Worm (Caenorhabditis elegans): ENCODE measurements around the gene msp-50.
"Not testable (repeated sequence)": the region's sequence is repeated elsewhere in the genome, so short reads cannot be mapped to it uniquely, and the experiment has no call there.

Gene msp-50

DNA sequence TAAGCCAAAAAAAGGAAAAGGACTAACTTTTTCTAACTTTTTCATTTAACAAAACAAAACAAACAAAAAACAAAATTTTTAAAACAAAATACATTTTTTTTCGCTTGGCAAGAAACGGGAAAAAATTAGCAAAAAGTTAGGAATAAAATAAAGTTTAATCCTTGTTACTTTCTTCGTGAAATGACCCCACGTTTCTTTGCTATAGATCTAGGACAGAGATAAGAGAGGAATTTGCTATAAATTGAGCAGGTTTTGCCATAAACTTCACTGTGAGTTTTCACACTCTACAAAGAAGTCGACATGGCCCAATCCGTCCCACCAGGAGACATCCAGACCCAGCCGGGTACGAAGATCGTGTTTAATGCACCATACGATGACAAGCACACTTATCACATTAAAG, at the start of gene msp-50:
TSS of gene msp-50 (plus strand) at position 301 of the 400 bp plus-strand sequence.
- TF ChIP-seq nhr-129 (tag; optimal IDR thresholded peaks at IDR 0.05) (no peak), R02D3.7 (tag; optimal IDR thresholded peaks at IDR 0.05) (no peak)

DNA sequence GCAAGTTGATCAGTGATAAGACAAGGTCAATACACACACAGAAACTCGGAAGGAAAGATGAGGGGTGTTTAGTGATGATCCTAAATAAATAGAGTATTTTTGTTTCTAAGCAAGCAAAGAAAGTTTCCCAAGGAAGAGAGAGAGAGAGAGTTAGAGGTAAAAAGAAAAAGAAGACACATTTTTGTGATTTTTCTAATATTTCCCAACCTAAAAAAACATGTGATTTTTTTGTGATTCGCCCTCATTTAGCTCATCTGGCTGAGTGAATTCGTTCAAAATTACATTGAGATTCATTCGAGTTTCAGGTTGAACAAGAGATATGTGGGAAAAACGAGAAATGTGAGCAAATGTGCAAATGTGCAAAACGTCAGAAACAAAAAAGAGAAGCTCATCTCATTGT, 48.8 kb upstream of the msp-50 start, which contains the start of gene srb-16:
TSS of gene srb-16 (minus strand) at position 101 of the 400 bp plus-strand sequence.
- TF ChIP-seq snpc-4 (tag; optimal IDR thresholded peaks at IDR 0.05) = no peak
- no peak for TF ChIP-seq sem-4 (tag; optimal IDR thresholded peaks at IDR 0.05)
- TF ChIP-seq peb-1 (tag; optimal IDR thresholded peaks at IDR 0.05) = no peak
- no peak for TF ChIP-seq lsy-2 (tag; optimal IDR thresholded peaks at IDR 0.05)
- no peak for TF ChIP-seq fos-1 (tag; optimal IDR thresholded peaks at IDR 0.05)
- no peak for TF ChIP-seq dmd-4 (tag; optimal IDR thresholded peaks at IDR 0.05)
- no peak for TF ChIP-seq crh-2 (tag; optimal IDR thresholded peaks at IDR 0.05)
- TF ChIP-seq alr-1 (tag; optimal IDR thresholded peaks at IDR 0.05) = no peak

DNA sequence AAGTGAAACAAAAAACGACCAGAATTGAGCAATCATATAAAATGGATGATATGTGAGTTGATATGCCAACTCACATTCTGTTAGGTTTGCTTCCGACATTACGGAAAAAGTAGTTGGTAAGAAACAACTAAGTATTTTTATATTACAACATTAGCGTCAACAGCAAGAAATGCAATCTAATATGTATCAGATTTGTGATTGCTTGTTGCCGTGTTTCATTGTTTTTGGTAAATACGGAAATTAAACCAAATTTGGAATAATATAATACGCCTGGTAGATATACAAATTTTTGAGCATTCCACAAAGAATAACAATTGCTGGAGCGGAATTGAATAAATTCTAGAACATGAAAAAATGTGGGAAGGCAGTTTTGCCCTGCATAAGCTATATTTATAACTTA, 45.1 kb upstream of the msp-50 start, which contains the start of gene srb-12:
TSS of gene srb-12 (minus strand) at position 101 of the 400 bp plus-strand sequence.
- TF ChIP-seq elt-3 (tag; optimal IDR thresholded peaks at IDR 0.05) (no peak), lsy-2 (tag; optimal IDR thresholded peaks at IDR 0.05) (no peak), snpc-4 (tag; optimal IDR thresholded peaks at IDR 0.05) (no peak), sma-9 (GFP tag; optimal IDR thresholded peaks at IDR 0.05) (no peak), sma-9 (tag; optimal IDR thresholded peaks at IDR 0.05) (no peak), alr-1 (tag; optimal IDR thresholded peaks at IDR 0.05) (no peak), nhr-12 (tag; optimal IDR thresholded peaks at IDR 0.05) (no peak), lin-13 (GFP tag; optimal IDR thresholded peaks at IDR 0.05) (no peak), mab-5 (tag; optimal IDR thresholded peaks at IDR 0.05) (no peak), sma-3 (GFP tag; optimal IDR thresholded peaks at IDR 0.05) (no peak), unc-62 (GFP tag; optimal IDR thresholded peaks at IDR 0.05) (no peak), aly-2 (tag; optimal IDR thresholded peaks at IDR 0.05) (no peak), mbf-1 (tag; optimal IDR thresholded peaks at IDR 0.05) (no peak), nhr-10 (tag; optimal IDR thresholded peaks at IDR 0.05) (no peak), nhr-21 (tag; optimal IDR thresholded peaks at IDR 0.05) (no peak), nhr-6 (tag; optimal IDR thresholded peaks at IDR 0.05) (no peak), ztf-11 (tag; optimal IDR thresholded peaks at IDR 0.05) (no peak), ZK546.5 (tag; optimal IDR thresholded peaks at IDR 0.05) (no peak), ceh-16 (tag; optimal IDR thresholded peaks at IDR 0.05) (no peak), nhr-11 (tag; optimal IDR thresholded peaks at IDR 0.05) (no peak), lin-11 (tag; optimal IDR thresholded peaks at IDR 0.05) (no peak)

DNA sequence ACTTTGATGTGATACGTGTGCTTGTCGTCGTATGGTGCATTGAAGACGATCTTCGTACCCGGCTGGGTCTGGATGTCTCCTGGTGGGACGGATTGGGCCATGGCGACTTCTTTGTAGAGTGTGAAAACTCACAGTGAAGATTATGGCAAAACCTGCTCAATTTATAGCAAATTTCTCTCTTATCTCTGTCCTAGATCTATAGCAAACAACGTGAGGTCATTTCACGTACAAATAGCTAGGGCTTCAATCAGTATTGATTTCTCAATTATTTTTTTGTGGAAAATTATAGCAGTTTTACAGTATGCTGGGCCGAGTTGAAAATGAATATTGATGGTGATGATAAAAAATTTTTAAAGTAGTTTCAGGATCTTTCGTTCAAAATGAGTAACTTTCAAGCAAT, 42.6 kb upstream of the msp-50 start, which contains the start of gene msp-45:
TSS of gene msp-45 (minus strand) at position 101 of the 400 bp plus-strand sequence.
- TF ChIP-seq skn-1 (tag; optimal IDR thresholded peaks at IDR 0.05) (no peak), lin-13 (GFP tag; optimal IDR thresholded peaks at IDR 0.05) (no peak)

DNA sequence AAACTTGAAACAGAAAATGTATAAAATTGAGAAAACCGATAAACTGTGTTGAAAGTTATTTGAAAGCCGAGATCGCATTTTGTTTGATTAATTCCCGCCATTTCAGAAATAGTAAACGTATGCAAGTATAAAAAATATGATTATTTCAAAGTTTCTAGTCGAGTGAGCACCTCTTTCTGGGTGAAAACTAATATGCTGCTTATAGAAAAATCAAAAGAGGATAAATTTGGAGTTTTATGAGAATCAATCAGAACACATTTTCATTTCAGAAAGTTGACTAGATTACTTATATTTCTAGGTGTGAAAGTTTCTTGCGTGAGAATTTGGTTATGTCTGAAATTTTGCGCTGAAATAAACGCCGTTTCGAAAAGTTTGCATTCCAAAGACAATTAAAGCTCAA, 42.1 kb upstream of the msp-50 start, which contains the start of gene srb-13:
TSS of gene srb-13 (minus strand) at position 101 of the 400 bp plus-strand sequence.
- TF ChIP-seq R02D3.7 (tag; optimal IDR thresholded peaks at IDR 0.05) = no peak
- no peak for TF ChIP-seq zag-1 (tag; optimal IDR thresholded peaks at IDR 0.05)
- TF ChIP-seq ceh-82 (tag; optimal IDR thresholded peaks at IDR 0.05) = no peak
- no peak for TF ChIP-seq ZK546.5 (tag; optimal IDR thresholded peaks at IDR 0.05)
- no peak for TF ChIP-seq nhr-25 (tag; optimal IDR thresholded peaks at IDR 0.05)
- TF ChIP-seq lin-13 (GFP tag; optimal IDR thresholded peaks at IDR 0.05) = no peak
- no peak for TF ChIP-seq nhr-6 (tag; optimal IDR thresholded peaks at IDR 0.05)
- TF ChIP-seq crh-2 (tag; optimal IDR thresholded peaks at IDR 0.05) = no peak
- TF ChIP-seq ztf-11 (tag; optimal IDR thresholded peaks at IDR 0.05) = no peak
- no peak for TF ChIP-seq peb-1 (tag; optimal IDR thresholded peaks at IDR 0.05)

DNA sequence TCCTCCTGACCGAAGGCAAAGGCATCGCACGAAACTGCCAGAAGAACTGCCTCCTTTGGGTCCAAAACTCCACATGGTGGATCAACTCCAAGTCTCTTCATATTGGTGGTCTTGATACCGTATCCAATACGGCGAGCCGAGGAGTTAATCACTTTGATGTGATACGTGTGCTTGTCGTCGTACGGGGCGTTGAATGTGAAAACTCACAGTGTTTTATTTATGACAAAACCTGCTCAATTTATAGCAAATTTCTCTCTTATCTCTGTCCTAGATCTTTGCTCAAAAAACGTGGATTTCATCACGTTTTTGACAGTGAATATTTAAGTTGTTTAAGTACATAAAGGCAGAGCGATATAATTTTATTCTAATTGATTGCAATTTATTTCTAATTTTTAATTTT, 40.8 kb upstream of the msp-50 start, which contains the start of gene F58A6.9:
TSS of gene F58A6.9 (minus strand) at position 101 of the 400 bp plus-strand sequence.
- not testable (repeated sequence) for TF ChIP-seq mab-5, aly-2, gmeb-1 (tag; optimal IDR thresholded peaks at IDR 0.05)
